Fruit fly (Drosophila melanogaster) whole organism, embryonic: Measurements from ENCODE around the gene sals.

Experiments used
- Awh ChIP-seq: fragments of 200-800 bp; sonication (Bioruptor generic); IDR thresholded peaks from 2 replicates; pipeline ENCODE4, ENCODE4 v1.3.6; 2022; ENCODE audit warnings: missing biosample characterization, missing genetic modification characterization
- Bdp1 ChIP-seq: fragments of 200-800 bp; sonication (Bioruptor generic); optimal IDR thresholded peaks from 3 replicates; lab custom pipeline; 2016; ENCODE audit warnings: missing biosample characterization, missing genetic modification characterization
- CG10147 ChIP-seq: fragments of 200-800 bp; sonication (Bioruptor generic); optimal IDR thresholded peaks from 2 replicates; lab custom pipeline; 2019; ENCODE audit warnings: missing biosample characterization, mild to moderate bottlenecking, missing genetic modification characterization, moderate library complexity
- CG10654 ChIP-seq: fragments of 200-800 bp; sonication (Bioruptor generic); optimal IDR thresholded peaks from 2 replicates; lab custom pipeline; 2016; ENCODE audit warnings: missing biosample characterization, missing genetic modification characterization
- CG11560 ChIP-seq: fragments of 200-800 bp; sonication (Bioruptor generic); IDR thresholded peaks from 3 replicates; pipeline ENCODE4 v1.3.6; 2022; ENCODE audit warnings: missing biosample characterization, missing genetic modification characterization
- CG11696 ChIP-seq: fragments of 200-800 bp; sonication (Bioruptor generic); IDR thresholded peaks from 2 replicates; pipeline ENCODE4 v1.3.6; 2022; ENCODE audit warnings: missing biosample characterization, missing genetic modification characterization
- CG12155 ChIP-seq: fragments of 200-800 bp; sonication (Bioruptor generic); optimal IDR thresholded peaks from 3 replicates; lab custom pipeline; 2016; ENCODE audit warnings: missing biosample characterization, missing genetic modification characterization
- CG12769 ChIP-seq: fragments of 200-800 bp; sonication (Bioruptor generic); optimal IDR thresholded peaks from 2 replicates; lab custom pipeline; 2019; ENCODE audit warnings: missing biosample characterization, mild to moderate bottlenecking, missing genetic modification characterization, moderate library complexity
- CG13894 ChIP-seq: fragments of 200-800 bp; sonication (Bioruptor generic); optimal IDR thresholded peaks from 3 replicates; lab custom pipeline; 2018; ENCODE audit warnings: missing biosample characterization, mild to moderate bottlenecking, missing genetic modification characterization, moderate library complexity
- CG14050 ChIP-seq: fragments of 200-800 bp; sonication (Bioruptor generic); IDR thresholded peaks from 3 replicates; pipeline ENCODE4 v1.3.6; 2022; ENCODE audit warnings: missing biosample characterization, missing genetic modification characterization
- CG14860 ChIP-seq: fragments of 200-800 bp; sonication (Bioruptor generic); IDR thresholded peaks from 3 replicates; pipeline ENCODE4 v1.3.6; 2022; ENCODE audit warnings: missing biosample characterization, missing genetic modification characterization; ENCODE audit not compliant: partially characterized antibody
- CG14965 ChIP-seq: fragments of 200-800 bp; sonication (Bioruptor generic); optimal IDR thresholded peaks from 2 replicates; lab custom pipeline; 2016; ENCODE audit warnings: missing biosample characterization, missing genetic modification characterization, borderline replicate concordance
- CG15479 ChIP-seq: fragments of 200-800 bp; sonication (Bioruptor generic); optimal IDR thresholded peaks from 3 replicates; lab custom pipeline; 2019; ENCODE audit warnings: missing biosample characterization, mild to moderate bottlenecking, missing genetic modification characterization, moderate library complexity
- CG17328 ChIP-seq: fragments of 200-800 bp; sonication (Bioruptor generic); IDR thresholded peaks from 2 replicates; pipeline ENCODE4 v1.3.6; 2022; ENCODE audit warnings: missing biosample characterization, missing genetic modification characterization
- CG17359 ChIP-seq: fragments of 200-800 bp; sonication (Bioruptor generic); optimal IDR thresholded peaks from 3 replicates; lab custom pipeline; 2018; ENCODE audit warnings: missing biosample characterization, mild to moderate bottlenecking, missing genetic modification characterization, moderate library complexity
- CG17385 ChIP-seq: fragments of 200-800 bp; sonication (Bioruptor generic); optimal IDR thresholded peaks from 3 replicates; lab custom pipeline; 2018; ENCODE audit warnings: missing biosample characterization, mild to moderate bottlenecking, missing genetic modification characterization
- CG17802 ChIP-seq: fragments of 200-800 bp; sonication (Bioruptor generic); optimal IDR thresholded peaks from 2 replicates; lab custom pipeline; 2018; ENCODE audit warnings: missing biosample characterization, mild to moderate bottlenecking, missing genetic modification characterization, moderate library complexity
- CG17829 ChIP-seq: fragments of 200-800 bp; optimal IDR thresholded peaks from 2 replicates; lab custom pipeline; 2019; ENCODE audit warnings: missing biosample characterization, mild to moderate bottlenecking, missing genetic modification characterization, moderate library complexity
- CG3726 ChIP-seq: fragments of 200-800 bp; sonication (Bioruptor generic); IDR thresholded peaks from 3 replicates; pipeline ENCODE4, ENCODE4 v1.3.6; 2022; ENCODE audit warnings: missing biosample characterization, missing genetic modification characterization
- CG8388 ChIP-seq: fragments of 200-800 bp; sonication (Bioruptor generic); optimal IDR thresholded peaks from 2 replicates; lab custom pipeline; 2019; ENCODE audit warnings: missing biosample characterization, mild to moderate bottlenecking, missing genetic modification characterization, moderate library complexity
- CG8478 ChIP-seq: fragments of >200 bp; optimal IDR thresholded peaks from 2 replicates; lab custom pipeline; 2018
- CG9215 ChIP-seq: fragments of 200-800 bp; sonication (Bioruptor generic); IDR thresholded peaks from 2 replicates; pipeline ENCODE4 v1.3.6; 2022; ENCODE audit warnings: missing biosample characterization, missing genetic modification characterization
- CG9817 ChIP-seq: fragments of 200-800 bp; sonication (Bioruptor generic); optimal IDR thresholded peaks from 2 replicates; lab custom pipeline; 2018; ENCODE audit warnings: missing biosample characterization, mild to moderate bottlenecking, missing genetic modification characterization, moderate library complexity
- Dek ChIP-seq: fragments of 200-800 bp; sonication (Bioruptor generic); optimal IDR thresholded peaks from 3 replicates; lab custom pipeline; 2019; ENCODE audit warnings: missing biosample characterization, mild to moderate bottlenecking, missing genetic modification characterization, moderate library complexity
- Dp ChIP-seq: fragments of 200-800 bp; sonication (Bioruptor generic); optimal IDR thresholded peaks from 2 replicates; lab custom pipeline; 2018; ENCODE audit warnings: missing biosample characterization, mild to moderate bottlenecking, missing genetic modification characterization, moderate library complexity
- Fer3 ChIP-seq: fragments of 200-800 bp; sonication (Bioruptor generic); optimal IDR thresholded peaks from 2 replicates; lab custom pipeline; 2018; ENCODE audit warnings: missing biosample characterization, mild to moderate bottlenecking, missing genetic modification characterization, moderate library complexity
- Mad ChIP-seq: fragments of 200-800 bp; sonication (Bioruptor generic); optimal IDR thresholded peaks from 2 replicates; lab custom pipeline; 2016; ENCODE audit warnings: missing biosample characterization, missing genetic modification characterization
- Oaz ChIP-seq: fragments of 200-800 bp; sonication (Bioruptor generic); IDR thresholded peaks from 2 replicates; pipeline ENCODE4 v1.3.6; 2022; ENCODE audit warnings: missing biosample characterization, missing genetic modification characterization
- Ptx1 ChIP-seq: fragments of 200-800 bp; sonication (Bioruptor generic); IDR thresholded peaks from 2 replicates; pipeline ENCODE4 v1.3.6; 2022; ENCODE audit warnings: missing biosample characterization, missing genetic modification characterization
- Sox102F ChIP-seq: fragments of 200-800 bp; sonication (Bioruptor generic); optimal IDR thresholded peaks from 2 replicates; lab custom pipeline; 2018; ENCODE audit warnings: missing biosample characterization, mild to moderate bottlenecking, missing genetic modification characterization, moderate library complexity
- Sry-δ ChIP-seq: fragments of 200-800 bp; sonication (Bioruptor generic); optimal IDR thresholded peaks from 2 replicates; lab custom pipeline; 2016; ENCODE audit warnings: missing biosample characterization, missing genetic modification characterization
- Usf ChIP-seq: fragments of 200-800 bp; sonication (Bioruptor generic); optimal IDR thresholded peaks from 2 replicates; lab custom pipeline; 2017; ENCODE audit warnings: missing genotype, missing biosample characterization, missing genetic modification characterization
- ap ChIP-seq: fragments of 200-800 bp; sonication (Bioruptor generic); IDR thresholded peaks from 2 replicates; pipeline ENCODE4 v1.3.6; 2022; ENCODE audit warnings: missing biosample characterization, missing genetic modification characterization
- ato ChIP-seq: fragments of 200-800 bp; sonication (Bioruptor generic); IDR thresholded peaks from 2 replicates; pipeline ENCODE4 v1.3.6; 2022; ENCODE audit warnings: missing biosample characterization, missing genetic modification characterization; ENCODE audit not compliant: partially characterized antibody
- btn ChIP-seq: fragments of 200-800 bp; sonication (Bioruptor generic); optimal IDR thresholded peaks from 2 replicates; lab custom pipeline; 2016; ENCODE audit warnings: missing biosample characterization, missing genetic modification characterization
- chinmo ChIP-seq: fragments of 200-800 bp; sonication (Bioruptor generic); IDR thresholded peaks from 4 replicates; pipeline ENCODE4 v1.3.6; 2022; ENCODE audit warnings: missing biosample characterization, missing genetic modification characterization; ENCODE audit not compliant: partially characterized antibody
- dan ChIP-seq: fragments of 200-800 bp; sonication (Bioruptor generic); IDR thresholded peaks from 2 replicates; pipeline ENCODE4 v1.3.6; 2022; ENCODE audit warnings: missing biosample characterization, missing genetic modification characterization
- danr ChIP-seq: fragments of 200-800 bp; sonication (Bioruptor generic); IDR thresholded peaks from 2 replicates; pipeline ENCODE4 v1.3.6; 2022; ENCODE audit warnings: missing biosample characterization, missing genetic modification characterization
- dimm ChIP-seq: fragments of 200-800 bp; sonication (Bioruptor generic); IDR thresholded peaks from 2 replicates; pipeline ENCODE4 v1.3.6; 2022; ENCODE audit warnings: missing biosample characterization, missing genetic modification characterization
- en ChIP-seq: fragments of 200-800 bp; sonication (Bioruptor generic); optimal IDR thresholded peaks from 2 replicates; lab custom pipeline; 2016; ENCODE audit warnings: missing biosample characterization, missing genetic modification characterization
- fd96Cb ChIP-seq: fragments of 200-800 bp; sonication (Bioruptor generic); optimal IDR thresholded peaks from 2 replicates; lab custom pipeline; 2018; ENCODE audit warnings: missing biosample characterization, mild to moderate bottlenecking, missing genetic modification characterization, moderate library complexity
- gfzf ChIP-seq: fragments of 200-800 bp; sonication (Bioruptor generic); optimal IDR thresholded peaks from 2 replicates; lab custom pipeline; 2016; ENCODE audit warnings: missing biosample characterization, mild to moderate bottlenecking, missing genetic modification characterization, moderate library complexity
- lbe ChIP-seq: fragments of 200-800 bp; sonication (Bioruptor generic); optimal IDR thresholded peaks from 2 replicates; lab custom pipeline; 2016; ENCODE audit warnings: missing biosample characterization, mild to moderate bottlenecking, missing genetic modification characterization
- lmd ChIP-seq: fragments of 200-800 bp; sonication (Bioruptor generic); IDR thresholded peaks from 2 replicates; pipeline ENCODE4 v1.3.6; 2022; ENCODE audit warnings: missing biosample characterization, missing genetic modification characterization
- lola ChIP-seq, 3 experiments: fragments of >200 bp in 2 of 3; fragments of 200-800 bp in 1 of 3; sonication (Bioruptor generic) in 1 of 3; optimal IDR thresholded peaks; 2 replicates each; lab custom pipeline; 2017 to 2019; ENCODE audit warnings: missing biosample characterization in 3 of 3, missing genetic modification characterization in 3 of 3, mild to moderate bottlenecking in 1 of 3, moderate library complexity in 1 of 3
- ranshi ChIP-seq: fragments of 200-800 bp; sonication (Bioruptor generic); IDR thresholded peaks from 2 replicates; pipeline ENCODE4 v1.3.6; 2022; ENCODE audit warnings: missing biosample characterization, missing genetic modification characterization
- schlank ChIP-seq: fragments of 200-800 bp; sonication (Bioruptor generic); optimal IDR thresholded peaks from 2 replicates; lab custom pipeline; 2018; ENCODE audit warnings: missing biosample characterization, mild to moderate bottlenecking, missing genetic modification characterization
- sd ChIP-seq: fragments of 200-800 bp; sonication (Bioruptor generic); optimal IDR thresholded peaks from 3 replicates; lab custom pipeline; 2018; ENCODE audit warnings: missing biosample characterization, mild to moderate bottlenecking, missing genetic modification characterization, moderate library complexity
- tgo ChIP-seq: fragments of 200-800 bp; sonication (Bioruptor generic); IDR thresholded peaks from 3 replicates; pipeline ENCODE4 v1.3.6; 2022; ENCODE audit warnings: missing biosample characterization, missing genetic modification characterization
- tll ChIP-seq, 2 experiments: fragments of 200-800 bp in 1 of 2; fragments of >200 bp in 1 of 2; sonication (Bioruptor generic) in 1 of 2; optimal IDR thresholded peaks; 2 replicates each; lab custom pipeline; 2017 to 2019; ENCODE audit warnings: missing biosample characterization in 2 of 2, missing genetic modification characterization in 2 of 2, mild to moderate bottlenecking in 1 of 2, moderate library complexity in 1 of 2
- zfh2 ChIP-seq: fragments of 200-800 bp; sonication (Bioruptor generic); optimal IDR thresholded peaks from 2 replicates; lab custom pipeline; 2016; ENCODE audit warnings: missing biosample characterization, missing genetic modification characterization

sals gene

dm6 chr3R:11490269-11490668 is 38.7 kb upstream of the sals start (continued):
- TF ChIP-seq CG17385 (GFP tag; lab: Kevin White, UChicago) (peak; percentile 29), Sox102F (GFP tag; lab: Kevin White, UChicago) (peak; percentile 33), CG9215 (GFP tag; lab: Robert Waterston, UW) (no peak), CG8478 (lab: Kevin White, UChicago) (no peak), CG17802 (no peak), Usf (no peak), schlank (no peak), tgo (GFP tag; lab: Robert Waterston, UW) (no peak), CG14860 (GFP tag; lab: Robert Waterston, UW) (no peak), ap (GFP tag; lab: Robert Waterston, UW) (no peak), CG14965 (no peak), CG8388 (no peak), Dek (tag; lab: Kevin White, UChicago) (peak; percentile 25), lola (GFP tag; optimal IDR thresholded peaks at IDR 0.05; lab: Kevin White, UChicago) (no peak), ranshi (GFP tag; lab: Robert Waterston, UW) (no peak), btn (no peak), Awh (GFP tag; lab: Robert Waterston, UW) (no peak), CG17359 (peak; percentile 49), CG12769 (tag; lab: Kevin White, UChicago) (no peak), ato (no peak), CG17328 (GFP tag; lab: Robert Waterston, UW) (no peak), en (GFP tag; lab: Kevin White, UChicago) (no peak), dimm (GFP tag; lab: Robert Waterston, UW) (no peak), zfh2 (GFP tag; lab: Kevin White, UChicago) (no peak), Fer3 (tag; lab: Kevin White, UChicago) (peak; percentile 22), Oaz (no peak), sd (no peak), danr (GFP tag; lab: Robert Waterston, UW) (no peak), CG14050 (GFP tag; lab: Robert Waterston, UW) (no peak), tll (GFP tag; optimal IDR thresholded peaks at IDR 0.05; lab: Kevin White, UChicago) (no peak), CG11560 (tag; lab: Robert Waterston, UW) (no peak), CG11696 (GFP tag; lab: Robert Waterston, UW) (no peak), CG12155 (GFP tag; lab: Kevin White, UChicago) (no peak), CG10654 (GFP tag; lab: Kevin White, UChicago) (no peak), Mad (GFP tag; lab: Kevin White, UChicago) (no peak), CG3726 (GFP tag; lab: Robert Waterston, UW) (no peak), Bdp1 (GFP tag; lab: Kevin White, UChicago) (no peak), Sry-δ (GFP tag; lab: Kevin White, UChicago) (no peak), lbe (no peak), Dp (no peak), gfzf (GFP tag; lab: Kevin White, UChicago) (no peak), CG15479 (no peak), CG17829 (tag; lab: Kevin White, UChicago) (no peak), CG10147 (peak; percentile 1), CG13894 (peak; percentile 27), fd96Cb (tag; lab: Kevin White, UChicago) (peak; percentile 15), chinmo (GFP tag; lab: Robert Waterston, UW) (no peak), CG9817 (tag; lab: Kevin White, UChicago) (peak; percentile 25), lmd (peak; percentile 34; the same call in 1 of the 2 replicates), dan (GFP tag; lab: Robert Waterston, UW) (no peak), Ptx1 (GFP tag; lab: Robert Waterston, UW) (peak; percentile 53)
